Fruit fly (Drosophila melanogaster): ENCODE measurements around the gene CG3581.

Gene CG3581

dm6 chr3R:19374689-19375088 is at the start of gene CG3581:
Gene CG3581 (minus strand): TSS chr3R:19374789.
- no peak for TF ChIP-seq Myc (optimal IDR thresholded peaks at IDR 0.05)
- TF ChIP-seq insv (optimal IDR thresholded peaks at IDR 0.05), result no peak
- TF ChIP-seq psq (optimal IDR thresholded peaks at IDR 0.05), result no peak
- TF ChIP-seq h (optimal IDR thresholded peaks at IDR 0.05), result no peak
- no peak for TF ChIP-seq ttk (optimal IDR thresholded peaks at IDR 0.05)
- TF ChIP-seq Sin3A (optimal IDR thresholded peaks at IDR 0.05), result no peak

dm6 chr3R:19412434-19412833 is 37.8 kb upstream of the CG3581 start, which contains the start of gene CG31221:
Gene CG31221 (plus strand): TSS chr3R:19412689.
- no peak for TF ChIP-seq psq (optimal IDR thresholded peaks at IDR 0.05)
- TF ChIP-seq Myc (optimal IDR thresholded peaks at IDR 0.05), result no peak
- TF ChIP-seq h (optimal IDR thresholded peaks at IDR 0.05), result no peak
- TF ChIP-seq insv (optimal IDR thresholded peaks at IDR 0.05), result no peak
- no peak for TF ChIP-seq ttk (optimal IDR thresholded peaks at IDR 0.05)
- TF ChIP-seq Sin3A (optimal IDR thresholded peaks at IDR 0.05), result no peak

dm6 chr3R:19411371-19411770 is 36.8 kb upstream of the CG3581 start:
- TF ChIP-seq Myc (optimal IDR thresholded peaks at IDR 0.05) (no peak), Sin3A (optimal IDR thresholded peaks at IDR 0.05) (no peak), psq (optimal IDR thresholded peaks at IDR 0.05) (no peak), insv (optimal IDR thresholded peaks at IDR 0.05) (no peak)

dm6 chr3R:19408573-19408972 is 34.0 kb upstream of the CG3581 start, which contains the start of gene CG11626:
Gene CG11626 (plus strand): TSS chr3R:19408873.
- no peak for TF ChIP-seq insv (optimal IDR thresholded peaks at IDR 0.05)
- no peak for TF ChIP-seq Myc (optimal IDR thresholded peaks at IDR 0.05)

- TF ChIP-seq h (optimal IDR thresholded peaks at IDR 0.05) (no peak), psq (optimal IDR thresholded peaks at IDR 0.05) (no peak), Myc (optimal IDR thresholded peaks at IDR 0.05) (no peak), ttk (optimal IDR thresholded peaks at IDR 0.05) (no peak), insv (optimal IDR thresholded peaks at IDR 0.05) (no peak), Sin3A (optimal IDR thresholded peaks at IDR 0.05) (no peak)
Measured at dm6 chr3R:19406852-19407251, 32.3 kb upstream of the CG3581 start.

dm6 chr3R:19404296-19404695 is 29.7 kb upstream of the CG3581 start:
- TF ChIP-seq Myc (optimal IDR thresholded peaks at IDR 0.05) (no peak), h (optimal IDR thresholded peaks at IDR 0.05) (no peak), psq (optimal IDR thresholded peaks at IDR 0.05) (no peak), ttk (optimal IDR thresholded peaks at IDR 0.05) (no peak), Sin3A (optimal IDR thresholded peaks at IDR 0.05) (no peak), insv (optimal IDR thresholded peaks at IDR 0.05) (no peak)

dm6 chr3R:19403096-19403515 is 28.5 kb upstream of the CG3581 start, which contains the start of the genes Ino80 and Aptx:
Gene Ino80 (minus strand): TSS chr3R:19403153.
Gene Aptx (plus strand): TSS chr3R:19403455.
- TF ChIP-seq insv (optimal IDR thresholded peaks at IDR 0.05) (no peak), ttk (optimal IDR thresholded peaks at IDR 0.05) (no peak), Myc (optimal IDR thresholded peaks at IDR 0.05) (no peak), h (optimal IDR thresholded peaks at IDR 0.05) (no peak), psq (optimal IDR thresholded peaks at IDR 0.05) (no peak), Sin3A (optimal IDR thresholded peaks at IDR 0.05) (no peak)

dm6 chr3R:19398467-19398866 is 23.9 kb upstream of the CG3581 start, which contains the start of gene CG31244:
Gene CG31244 (minus strand): TSS chr3R:19398567.
- TF ChIP-seq ttk (optimal IDR thresholded peaks at IDR 0.05) (no peak), psq (optimal IDR thresholded peaks at IDR 0.05) (no peak), Sin3A (optimal IDR thresholded peaks at IDR 0.05) (no peak), insv (optimal IDR thresholded peaks at IDR 0.05) (no peak), h (optimal IDR thresholded peaks at IDR 0.05) (no peak), Myc (optimal IDR thresholded peaks at IDR 0.05) (no peak)

dm6 chr3R:19393060-19393459 is 18.5 kb upstream of the CG3581 start, which contains the start of gene CG3739:
Gene CG3739 (plus strand): TSS chr3R:19393360.
- no peak for TF ChIP-seq insv (optimal IDR thresholded peaks at IDR 0.05)

dm6 chr3R:19389919-19390318 is 15.3 kb upstream of the CG3581 start, which contains the start of gene CG18493:
Gene CG18493 (plus strand): TSS chr3R:19390270.
- no peak for TF ChIP-seq Myc (optimal IDR thresholded peaks at IDR 0.05)
- no peak for TF ChIP-seq insv (optimal IDR thresholded peaks at IDR 0.05)
- no peak for TF ChIP-seq psq (optimal IDR thresholded peaks at IDR 0.05)
- no peak for TF ChIP-seq ttk (optimal IDR thresholded peaks at IDR 0.05)
- TF ChIP-seq h (optimal IDR thresholded peaks at IDR 0.05), result no peak
- no peak for TF ChIP-seq Sin3A (optimal IDR thresholded peaks at IDR 0.05)

dm6 chr3R:19387608-19388007 is 13.0 kb upstream of the CG3581 start, which contains the start of gene CG3734:
Gene CG3734 (plus strand): TSS chr3R:19387861.
- TF ChIP-seq Myc (optimal IDR thresholded peaks at IDR 0.05) (no peak), Sin3A (optimal IDR thresholded peaks at IDR 0.05) (no peak), psq (optimal IDR thresholded peaks at IDR 0.05) (no peak), insv (optimal IDR thresholded peaks at IDR 0.05) (no peak), ttk (optimal IDR thresholded peaks at IDR 0.05) (no peak), h (optimal IDR thresholded peaks at IDR 0.05) (no peak)

dm6 chr3R:19383298-19383697 is 8.7 kb upstream of the CG3581 start:
- no peak for TF ChIP-seq ttk (optimal IDR thresholded peaks at IDR 0.05)
- no peak for TF ChIP-seq h (optimal IDR thresholded peaks at IDR 0.05)
- no peak for TF ChIP-seq Sin3A (optimal IDR thresholded peaks at IDR 0.05)
- TF ChIP-seq psq (optimal IDR thresholded peaks at IDR 0.05), result no peak
- no peak for TF ChIP-seq Myc (optimal IDR thresholded peaks at IDR 0.05)
- no peak for TF ChIP-seq insv (optimal IDR thresholded peaks at IDR 0.05)

dm6 chr3R:19377125-19377524 is 2.5 kb upstream of the CG3581 start, which contains the start of gene CG31245:
Gene CG31245 (minus strand): TSS chr3R:19377225.
- TF ChIP-seq Myc (optimal IDR thresholded peaks at IDR 0.05), result no peak

All from Kc167 (cell line).